Fruit fly (Drosophila melanogaster): ENCODE measurements around the gene ATPsyndelta.

The ATPsyndelta gene

DNA sequence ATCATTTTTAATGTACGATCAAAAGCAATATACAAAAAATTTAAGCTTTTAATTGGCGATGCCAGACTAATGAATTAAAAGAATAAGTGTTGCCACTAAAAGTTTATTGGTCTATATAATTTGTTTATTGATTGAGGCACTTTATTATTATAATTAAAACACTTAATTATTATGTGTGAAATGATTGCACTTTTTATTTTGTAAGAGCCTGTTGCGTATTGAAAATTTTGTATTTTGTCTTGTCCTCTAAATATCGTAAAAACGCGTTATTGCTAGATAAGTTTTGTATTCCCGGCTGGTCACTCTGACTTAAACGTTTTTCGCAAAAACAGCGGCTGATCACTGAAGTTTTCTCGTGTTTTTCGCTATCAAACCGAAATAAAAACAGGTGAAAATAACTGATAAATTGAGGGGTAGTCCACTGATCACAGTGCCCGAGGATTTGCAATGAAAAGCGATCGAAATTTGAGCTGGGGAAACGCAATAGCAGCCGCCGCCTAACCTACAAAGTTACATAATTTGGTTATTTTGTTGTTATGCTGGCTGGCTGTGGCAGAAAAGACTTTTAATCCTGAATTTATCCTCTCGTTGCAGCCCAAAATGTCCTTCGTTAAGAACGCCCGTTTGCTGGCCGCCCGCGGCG lies at the start of gene ATPsyndelta (continued):
- TF ChIP-seq Scr (GFP tag; IDR thresholded peaks at IDR 0.05; ENCODE audit: partially characterized antibody) (peak; percentile 59), sim (GFP tag; IDR thresholded peaks at IDR 0.05) (no peak), CG17385 (GFP tag; optimal IDR thresholded peaks at IDR 0.05) (no peak), Ets97D (GFP tag; optimal IDR thresholded peaks at IDR 0.05) (no peak), B-H1 (GFP tag; IDR thresholded peaks at IDR 0.05) (no peak), Rx (GFP tag; IDR thresholded peaks at IDR 0.05) (no peak), Doc3 (GFP tag; IDR thresholded peaks at IDR 0.05; ENCODE audit: partially characterized antibody) (0 out of 3 replicates have a peak, but pooled peaks have one; percentile 22), CG32532 (GFP tag; IDR thresholded peaks at IDR 0.05) (no peak), Ada2b (GFP tag; IDR thresholded peaks at IDR 0.05) (no peak), CG3726 (GFP tag; IDR thresholded peaks at IDR 0.05) (no peak), az2 (GFP tag; optimal IDR thresholded peaks at IDR 0.05) (no peak), Hmx (GFP tag; optimal IDR thresholded peaks at IDR 0.05) (no peak), CG11504 (tag; optimal IDR thresholded peaks at IDR 0.05) (no peak), ase (GFP tag; IDR thresholded peaks at IDR 0.05) (no peak), Pdp1 (GFP tag; optimal IDR thresholded peaks at IDR 0.05) (peak in 1 of 2 experiments; percentile 93), CG31441 (GFP tag; IDR thresholded peaks at IDR 0.05) (no peak), CG1603 (tag; optimal IDR thresholded peaks at IDR 0.05) (no peak), nau (GFP tag; optimal IDR thresholded peaks at IDR 0.05) (no peak), gsb-n (tag; optimal IDR thresholded peaks at IDR 0.05) (no peak), sens (GFP tag) (peak; percentile 20), Nf-YA (GFP tag; IDR thresholded peaks at IDR 0.05) (no peak), bigmax (GFP tag; optimal IDR thresholded peaks at IDR 0.05) (peak; percentile 69), CG8359 (GFP tag; optimal IDR thresholded peaks at IDR 0.05; ENCODE audit: borderline replicate concordance) (no peak), unc-4 (GFP tag; IDR thresholded peaks at IDR 0.05; ENCODE audit: partially characterized antibody) (peak; percentile 50; the same call in 1 of the 2 replicates), Sry-β (GFP tag; optimal IDR thresholded peaks at IDR 0.05) (no peak), CG34376 (GFP tag; optimal IDR thresholded peaks at IDR 0.05) (no peak), vnd (GFP tag; IDR thresholded peaks at IDR 0.05; ENCODE audit: partially characterized antibody) (no peak)

DNA sequence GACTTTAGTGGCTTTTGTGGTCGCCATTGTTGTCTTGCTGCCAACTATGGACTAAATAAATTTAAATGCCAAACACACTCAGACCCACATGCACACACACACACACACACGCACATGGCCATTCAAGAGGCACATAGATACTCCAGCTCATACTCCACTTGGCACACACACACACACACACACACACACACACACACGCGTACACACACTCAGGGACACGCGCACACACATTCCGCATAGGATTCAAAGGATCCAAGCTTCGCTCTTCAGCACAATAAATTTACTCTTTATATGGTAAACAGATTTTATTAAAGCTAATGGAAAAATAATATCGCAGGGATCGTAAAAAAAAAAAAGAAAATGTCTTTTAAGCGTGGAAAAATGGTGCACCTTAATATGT lies 29.9 kb upstream of the ATPsyndelta start:
- no peak for TF ChIP-seq CG8924 (tag; optimal IDR thresholded peaks at IDR 0.05)
- peak in 1 of 2 experiments; percentile 80 for TF ChIP-seq Dfd (GFP tag; optimal IDR thresholded peaks at IDR 0.05)
- TF ChIP-seq CG1647 (GFP tag; optimal IDR thresholded peaks at IDR 0.05): no peak
- peak; percentile 49 for TF ChIP-seq Med (GFP tag)

dm6 chrX:10184355-10185058 lies 28.3 kb upstream of the ATPsyndelta start:
- TF ChIP-seq insv (GFP tag; optimal IDR thresholded peaks at IDR 0.05) (no peak), CG7556 (GFP tag; optimal IDR thresholded peaks at IDR 0.05) (peak; percentile 73), ase (GFP tag; IDR thresholded peaks at IDR 0.05) (no peak), CG6683 (GFP tag; optimal IDR thresholded peaks at IDR 0.05) (no peak), CG9437 (GFP tag; optimal IDR thresholded peaks at IDR 0.05) (no peak), fd64A (GFP tag; optimal IDR thresholded peaks at IDR 0.05) (no peak), HmgD (GFP tag; optimal IDR thresholded peaks at IDR 0.05) (no peak), Atf-2 (GFP tag; optimal IDR thresholded peaks at IDR 0.05) (no peak), cas (GFP tag; IDR thresholded peaks at IDR 0.05) (no peak), CG17186 (GFP tag; optimal IDR thresholded peaks at IDR 0.05) (no peak), Dek (tag; optimal IDR thresholded peaks at IDR 0.05) (peak; percentile 5), CG13296 (GFP tag; optimal IDR thresholded peaks at IDR 0.05) (peak; percentile 30), Lim3 (GFP tag; IDR thresholded peaks at IDR 0.05) (no peak), CG12219 (GFP tag; optimal IDR thresholded peaks at IDR 0.05) (peak; percentile 3), shn (GFP tag; optimal IDR thresholded peaks at IDR 0.05) (no peak), jumu (GFP tag; optimal IDR thresholded peaks at IDR 0.05) (peak; percentile 48), Bgb (GFP tag; IDR thresholded peaks at IDR 0.05; ENCODE audit: partially characterized antibody) (no peak), Side (GFP tag; optimal IDR thresholded peaks at IDR 0.05) (peak; percentile 61)

Measured in whole organism, embryonic.